Worm (Caenorhabditis elegans) whole organism, young adult: ENCODE data around the gene F18A12.7.

Source experiments
- B0019.2 ChIP-seq: fragments of 200-800 bp; sonication (Bioruptor generic); conservative IDR thresholded peaks from 2 replicates; pipeline ENCODE4 v1.3.6; 2022; ENCODE audit warnings: missing genetic modification reagents, missing genetic modification characterization, missing compliant biosample characterization
- B0035.1 ChIP-seq: sonication (generic microtip); optimal IDR thresholded peaks from 2 replicates; lab custom pipeline; 2016; ENCODE audit warnings: missing genetic modification characterization, mild to moderate bottlenecking, missing compliant biosample characterization, missing genotype, missing genetic modification reagents
- B0336.3 ChIP-seq: fragments of 200-800 bp; sonication (Bioruptor generic); IDR thresholded peaks from 2 replicates; pipeline ENCODE4 v1.3.6; 2022; ENCODE audit warnings: missing genetic modification characterization, missing compliant biosample characterization
- C06A6.2 ChIP-seq: fragments of 200-800 bp; sonication (Bioruptor generic); conservative IDR thresholded peaks from 2 replicates; pipeline ENCODE4 v1.3.6; 2022; ENCODE audit warnings: missing genetic modification characterization, missing compliant biosample characterization
- D2030.7 ChIP-seq: fragments of 200-800 bp; sonication (Bioruptor generic); IDR thresholded peaks from 2 replicates; pipeline ENCODE4 v1.3.6; 2022; ENCODE audit warnings: missing genetic modification reagents, missing genetic modification characterization, missing compliant biosample characterization
- F10E7.11 ChIP-seq: sonication (generic microtip); optimal IDR thresholded peaks from 2 replicates; lab custom pipeline; 2017; ENCODE audit warnings: mild to moderate bottlenecking, missing genetic modification characterization, moderate library complexity, missing compliant biosample characterization
- F22D6.2 ChIP-seq: sonication (generic microtip); optimal IDR thresholded peaks from 2 replicates; lab custom pipeline; 2016; ENCODE audit warnings: mild to moderate bottlenecking, missing genetic modification characterization, missing compliant biosample characterization
- T07F8.4 ChIP-seq: sonication (generic microtip); optimal IDR thresholded peaks from 2 replicates; lab custom pipeline; 2016; ENCODE audit warnings: mild to moderate bottlenecking, missing genetic modification characterization, moderate library complexity, missing compliant biosample characterization
- T26A5.8 ChIP-seq: sonication (generic microtip); optimal IDR thresholded peaks from 2 replicates; lab custom pipeline; 2016; ENCODE audit warnings: missing genetic modification characterization, missing compliant biosample characterization
- Y67H2A.10 ChIP-seq: fragments of 200-800 bp; sonication (Bioruptor generic); conservative IDR thresholded peaks from 2 replicates; pipeline ENCODE4 v1.3.6; 2022; ENCODE audit warnings: missing genetic modification reagents, missing genetic modification characterization, missing compliant biosample characterization
- aptf-2 ChIP-seq: fragments of 200-800 bp; sonication (Bioruptor generic); conservative IDR thresholded peaks from 2 replicates; pipeline ENCODE4 v1.3.6; 2022; ENCODE audit warnings: missing genetic modification reagents, missing genetic modification characterization, missing compliant biosample characterization
- atf-7 ChIP-seq: sonication (generic microtip); optimal IDR thresholded peaks from 2 replicates; lab custom pipeline; 2017; ENCODE audit warnings: mild to moderate bottlenecking, missing genetic modification characterization, missing compliant biosample characterization
- athp-1 ChIP-seq: sonication (generic microtip); optimal IDR thresholded peaks from 2 replicates; lab custom pipeline; 2017; ENCODE audit warnings: mild to moderate bottlenecking, missing genetic modification characterization, missing compliant biosample characterization
- attf-3 ChIP-seq: fragments of 200-800 bp; sonication (Bioruptor generic); conservative IDR thresholded peaks from 2 replicates; pipeline ENCODE4 v1.3.6; 2022; ENCODE audit warnings: missing genetic modification reagents, missing genetic modification characterization, missing compliant biosample characterization
- cebp-1 ChIP-seq, 2 experiments: fragments of 200-800 bp in 1 of 2; sonication (Bioruptor generic) in 1 of 2; sonication (generic microtip) in 1 of 2; IDR thresholded peaks in 1 of 2; optimal IDR thresholded peaks in 1 of 2; 2 replicates each; pipeline versions ENCODE4 v1.3.6 to Lab custom; 2017 to 2022; ENCODE audit warnings: missing compliant biosample characterization in 2 of 2, missing genetic modification characterization in 2 of 2, mild to moderate bottlenecking in 1 of 2, missing genetic modification reagents in 1 of 2, moderate library complexity in 1 of 2
- cebp-2 ChIP-seq: fragments of 200-800 bp; sonication (Bioruptor generic); IDR thresholded peaks from 2 replicates; pipeline ENCODE4 v1.3.6; 2022; ENCODE audit warnings: missing genetic modification characterization, missing compliant biosample characterization
- egl-44 ChIP-seq: fragments of 200-800 bp; sonication (Bioruptor generic); IDR thresholded peaks from 2 replicates; pipeline ENCODE4 v1.3.6; 2022; ENCODE audit warnings: missing genetic modification reagents, missing genetic modification characterization, missing compliant biosample characterization
- fkh-3 ChIP-seq: sonication (generic microtip); optimal IDR thresholded peaks from 2 replicates; lab custom pipeline; 2016; ENCODE audit warnings: mild to moderate bottlenecking, missing genetic modification characterization, missing compliant biosample characterization
- gei-17 ChIP-seq: fragments of 200-800 bp; sonication (Bioruptor generic); optimal IDR thresholded peaks from 2 replicates; lab custom pipeline; 2018; ENCODE audit warnings: mild to moderate bottlenecking, missing genetic modification characterization, missing compliant biosample characterization
- hlh-26 ChIP-seq: fragments of 200-800 bp; sonication (Bioruptor generic); conservative IDR thresholded peaks from 2 replicates; pipeline ENCODE4 v1.3.6; 2022; ENCODE audit warnings: missing genetic modification reagents, missing genetic modification characterization, missing compliant biosample characterization
- hmg-20 ChIP-seq: fragments of 200-800 bp; sonication (Bioruptor generic); IDR thresholded peaks from 2 replicates; pipeline ENCODE4 v1.3.6; 2022; ENCODE audit warnings: missing genetic modification reagents, missing genetic modification characterization, missing compliant biosample characterization
- lag-1 ChIP-seq: fragments of 200-800 bp; sonication (Bioruptor generic); IDR thresholded peaks from 2 replicates; pipeline ENCODE4 v1.3.6; 2022; ENCODE audit warnings: missing genetic modification reagents, missing genetic modification characterization, missing compliant biosample characterization
- lin-40 ChIP-seq: sonication (generic microtip); optimal IDR thresholded peaks from 2 replicates; lab custom pipeline; 2016; ENCODE audit warnings: missing genetic modification characterization, mild to moderate bottlenecking, missing compliant biosample characterization, missing genotype, missing genetic modification reagents
- lsy-27 ChIP-seq: sonication (generic microtip); optimal IDR thresholded peaks from 2 replicates; lab custom pipeline; 2017; ENCODE audit warnings: missing genetic modification characterization, mild to moderate bottlenecking, missing compliant biosample characterization, antibody characterized with exemption, missing genotype, borderline replicate concordance; ENCODE audit not compliant: insufficient read depth
- madf-10 ChIP-seq: sonication (generic microtip); optimal IDR thresholded peaks from 2 replicates; lab custom pipeline; 2016; ENCODE audit warnings: mild to moderate bottlenecking, missing genetic modification characterization, missing compliant biosample characterization
- madf-6 ChIP-seq: fragments of 200-800 bp; sonication (Bioruptor generic); IDR thresholded peaks from 2 replicates; pipeline ENCODE4 v1.3.6; 2022; ENCODE audit warnings: missing genetic modification reagents, missing genetic modification characterization, missing compliant biosample characterization
- nfyb-1 ChIP-seq: fragments of 200-800 bp; sonication (Bioruptor generic); IDR thresholded peaks from 2 replicates; pipeline ENCODE4 v1.3.6; 2022; ENCODE audit warnings: missing genetic modification reagents, missing genetic modification characterization, missing compliant biosample characterization
- pbrm-1 ChIP-seq: fragments of 200-800 bp; sonication (Bioruptor generic); IDR thresholded peaks from 2 replicates; pipeline ENCODE4 v1.3.6; 2022; ENCODE audit warnings: missing genetic modification reagents, missing genetic modification characterization, missing compliant biosample characterization
- pha-4 ChIP-seq: fragments of 150-350 bp; sonication (generic microtip); optimal IDR thresholded peaks from 2 replicates; lab custom pipeline; 2014; ENCODE audit warnings: missing biosample characterization, missing genetic modification reagents, missing genetic modification characterization
- rec-8 ChIP-seq, 2 experiments: sonication (generic microtip); optimal IDR thresholded peaks; 2 replicates each; lab custom pipeline; 2016; ENCODE audit warnings: mild to moderate bottlenecking in 2 of 2, missing genetic modification characterization in 2 of 2, missing genetic modification reagents in 2 of 2, missing genotype in 2 of 2, missing biosample characterization in 1 of 2, missing compliant biosample characterization in 1 of 2, moderate library complexity in 1 of 2
- snpc-4 ChIP-seq, 5 experiments: fragments of 150-350 bp in 1 of 5; sonication (generic microtip) in 4 of 5; optimal IDR thresholded peaks; 2 replicates each; lab custom pipeline; 2014 to 2018; ENCODE audit warnings: missing genetic modification characterization in 5 of 5, missing biosample characterization in 3 of 5, antibody characterized with exemption in 2 of 5, mild to moderate bottlenecking in 2 of 5, missing compliant biosample characterization in 2 of 5, missing genotype in 2 of 5, moderate library complexity in 2 of 5, missing genetic modification reagents in 1 of 5
- somi-1 ChIP-seq: fragments of 200-800 bp; sonication (Bioruptor generic); optimal IDR thresholded peaks from 2 replicates; lab custom pipeline; 2018; ENCODE audit warnings: mild to moderate bottlenecking, missing genetic modification characterization, missing compliant biosample characterization
- tlf-1 ChIP-seq: fragments of 200-800 bp; sonication (Bioruptor generic); optimal IDR thresholded peaks from 2 replicates; lab custom pipeline; 2018; ENCODE audit warnings: mild to moderate bottlenecking, missing genetic modification characterization, missing compliant biosample characterization
- ztf-22 ChIP-seq: fragments of 200-800 bp; sonication (Bioruptor generic); optimal IDR thresholded peaks from 2 replicates; lab custom pipeline; 2018; ENCODE audit warnings: mild to moderate bottlenecking, missing genetic modification characterization, moderate library complexity, missing compliant biosample characterization
- ztf-25 ChIP-seq: fragments of 200-800 bp; sonication (Bioruptor generic); IDR thresholded peaks from 2 replicates; pipeline ENCODE4 v1.3.6; 2022; ENCODE audit warnings: missing genetic modification reagents, missing genetic modification characterization, missing compliant biosample characterization

Gene F18A12.7

ce11 chrII:3414383-3414910 is at the start of gene F18A12.7, which contains the start of gene F18A12.2:
Gene F18A12.7 (minus strand): TSS chrII:3414483.
Gene F18A12.2 (plus strand): TSS chrII:3414860.
- TF ChIP-seq aptf-2 (GFP tag; lab: Robert Waterston, UW), result peak; percentile 67; the same call in 1 of the 2 replicates
- no peak for TF ChIP-seq tlf-1 (GFP tag; lab: Kevin White, UChicago)
- no peak for TF ChIP-seq ztf-22 (GFP tag; lab: Kevin White, UChicago)
- no peak for TF ChIP-seq B0336.3
- no peak for TF ChIP-seq madf-10 (tag; lab: Kevin White, UChicago)
- TF ChIP-seq snpc-4 (GFP tag; optimal IDR thresholded peaks at IDR 0.05; lab: Kevin White, UChicago), result no peak
- TF ChIP-seq snpc-4 (tag; optimal IDR thresholded peaks at IDR 0.05; lab: Kevin White, UChicago), result no peak

ce11 chrII:3463097-3463496 is 48.8 kb upstream of the F18A12.7 start, which contains the start of gene C16C8.9:
Gene C16C8.9 (minus strand): TSS chrII:3463197.
- TF ChIP-seq cebp-2 (GFP tag; lab: Robert Waterston, UW), result no peak
- no peak for TF ChIP-seq Y67H2A.10 (GFP tag; lab: Robert Waterston, UW)
- TF ChIP-seq attf-3 (GFP tag; lab: Robert Waterston, UW), result no peak
- no peak for TF ChIP-seq lin-40 (tag; lab: Kevin White, UChicago)
- no peak for TF ChIP-seq F10E7.11
- TF ChIP-seq D2030.7, result no peak
- TF ChIP-seq lsy-27 (tag; lab: Kevin White, UChicago), result no peak
- no peak for TF ChIP-seq egl-44 (GFP tag; lab: Robert Waterston, UW)
- no peak for TF ChIP-seq cebp-1 (GFP tag; IDR thresholded peaks at IDR 0.05; lab: Robert Waterston, UW)
- no peak for TF ChIP-seq cebp-1 (tag; optimal IDR thresholded peaks at IDR 0.05; lab: Kevin White, UChicago)
- no peak for TF ChIP-seq gei-17
- TF ChIP-seq, all 124 proteins: peak for 0

ce11 chrII:3461586-3461985 is 47.3 kb upstream of the F18A12.7 start, which contains the start of gene C16C8.8:
Gene C16C8.8 (minus strand): TSS chrII:3461686.
- TF ChIP-seq somi-1 (GFP tag; lab: Kevin White, UChicago), result no peak
- no peak for TF ChIP-seq T07F8.4 (tag; lab: Kevin White, UChicago)

ce11 chrII:3460048-3460447 is 45.8 kb upstream of the F18A12.7 start, which contains the start of gene C16C8.7:
Gene C16C8.7 (minus strand): TSS chrII:3460148.
- TF ChIP-seq Y67H2A.10 (GFP tag; lab: Robert Waterston, UW), result no peak
- TF ChIP-seq pha-4 (tag; lab: Kevin White, UChicago), result no peak
- TF ChIP-seq T26A5.8 (tag; lab: Kevin White, UChicago), result no peak
- TF ChIP-seq nfyb-1 (GFP tag; lab: Robert Waterston, UW), result no peak
- TF ChIP-seq C06A6.2 (GFP tag; lab: Robert Waterston, UW), result no peak
- TF ChIP-seq F22D6.2, result no peak
- no peak for TF ChIP-seq hmg-20 (GFP tag; lab: Robert Waterston, UW)
- no peak for TF ChIP-seq B0019.2 (GFP tag; lab: Robert Waterston, UW)
- TF ChIP-seq athp-1, result no peak
- no peak for TF ChIP-seq lag-1
- TF ChIP-seq rec-8 (tag; optimal IDR thresholded peaks at IDR 0.05; lab: Kevin White, UChicago), result no peak
- no peak for TF ChIP-seq fkh-3 (tag; lab: Kevin White, UChicago)
- no peak for TF ChIP-seq pbrm-1
- no peak for TF ChIP-seq hlh-26 (GFP tag; lab: Robert Waterston, UW)
- no peak for TF ChIP-seq ztf-25
- no peak for TF ChIP-seq madf-6 (GFP tag; lab: Robert Waterston, UW)
- TF ChIP-seq atf-7 (tag; lab: Kevin White, UChicago), result no peak
- no peak for TF ChIP-seq B0035.1 (tag; lab: Kevin White, UChicago)
